Worm (Caenorhabditis elegans) whole organism, L4/young adult: ENCODE results near the gene pigw-1.

Source experiments
- W03F9.2 ChIP-seq: fragments of 150-350 bp; optimal IDR thresholded peaks from 2 replicates; lab custom pipeline; 2014; ENCODE audit warnings: missing biosample characterization, missing genetic modification characterization
- dao-5 ChIP-seq: sonication (generic microtip); optimal IDR thresholded peaks from 2 replicates; lab custom pipeline; 2016; ENCODE audit warnings: missing genotype, missing genetic modification characterization, moderate library complexity, missing compliant biosample characterization
- him-1 ChIP-seq: sonication (generic microtip); optimal IDR thresholded peaks from 2 replicates; lab custom pipeline; 2016; ENCODE audit warnings: missing genotype, missing genetic modification reagents, missing genetic modification characterization, missing compliant biosample characterization

DNA sequence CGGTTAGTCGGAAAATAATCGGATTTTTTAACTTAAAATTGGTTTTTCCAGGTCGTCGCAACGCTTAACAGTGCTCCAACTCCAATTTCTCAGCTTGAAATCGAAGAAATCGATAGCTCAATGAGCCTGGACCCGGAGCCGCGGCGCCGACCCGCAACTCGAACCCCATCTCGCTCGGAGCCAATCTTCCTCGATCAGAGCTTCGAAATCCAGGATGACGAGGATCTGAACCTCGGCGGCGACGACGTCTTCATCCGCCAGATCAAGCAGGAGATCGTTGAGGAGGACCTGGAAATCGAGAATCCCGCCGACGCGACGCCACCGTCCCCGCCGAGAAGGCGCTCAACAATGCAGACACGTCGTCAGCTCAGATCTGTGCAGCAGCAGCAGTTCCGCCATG is 35.5 kb upstream of the pigw-1 start:
- TF ChIP-seq him-1 (no peak), dao-5 (tag; lab: Kevin White, UChicago) (no peak), W03F9.2 (tag; lab: Kevin White, UChicago) (no peak)
